Fruit fly (Drosophila melanogaster): ENCODE results near the gene CG42638.
"Not testable (repeated sequence)": the region's sequence is repeated elsewhere in the genome, so short reads cannot be mapped to it uniquely, and the experiment has no call there.

DNA sequence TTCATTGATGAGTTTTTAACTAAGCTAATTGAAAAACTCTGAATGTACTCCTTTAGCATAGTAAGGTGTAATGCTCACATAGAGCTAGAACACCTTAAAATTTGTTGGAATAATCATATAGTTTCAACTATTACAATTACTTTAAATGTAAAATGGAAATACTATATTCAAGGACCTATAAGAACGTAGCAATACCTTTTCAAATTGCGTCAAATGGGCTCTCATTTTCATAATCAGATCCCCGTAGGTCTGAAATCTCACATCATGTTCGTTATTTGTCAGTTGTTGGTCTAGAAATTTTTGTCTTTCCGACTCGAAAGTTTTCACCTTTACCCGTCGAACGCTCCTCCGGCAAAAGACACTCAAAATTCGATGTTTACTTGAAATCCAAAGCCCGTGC lies 10.6 kb upstream of the CG42638 start, which contains the start of gene Vtld:
- TF ChIP-seq Dfd, jim, GATAd, psq, Abd-B (GFP tag; optimal IDR thresholded peaks at IDR 0.05): not testable (repeated sequence)

All from whole organism, wandering third instar larva.